Fruit fly (Drosophila melanogaster): ENCODE data around the gene mts.

The mts gene

DNA sequence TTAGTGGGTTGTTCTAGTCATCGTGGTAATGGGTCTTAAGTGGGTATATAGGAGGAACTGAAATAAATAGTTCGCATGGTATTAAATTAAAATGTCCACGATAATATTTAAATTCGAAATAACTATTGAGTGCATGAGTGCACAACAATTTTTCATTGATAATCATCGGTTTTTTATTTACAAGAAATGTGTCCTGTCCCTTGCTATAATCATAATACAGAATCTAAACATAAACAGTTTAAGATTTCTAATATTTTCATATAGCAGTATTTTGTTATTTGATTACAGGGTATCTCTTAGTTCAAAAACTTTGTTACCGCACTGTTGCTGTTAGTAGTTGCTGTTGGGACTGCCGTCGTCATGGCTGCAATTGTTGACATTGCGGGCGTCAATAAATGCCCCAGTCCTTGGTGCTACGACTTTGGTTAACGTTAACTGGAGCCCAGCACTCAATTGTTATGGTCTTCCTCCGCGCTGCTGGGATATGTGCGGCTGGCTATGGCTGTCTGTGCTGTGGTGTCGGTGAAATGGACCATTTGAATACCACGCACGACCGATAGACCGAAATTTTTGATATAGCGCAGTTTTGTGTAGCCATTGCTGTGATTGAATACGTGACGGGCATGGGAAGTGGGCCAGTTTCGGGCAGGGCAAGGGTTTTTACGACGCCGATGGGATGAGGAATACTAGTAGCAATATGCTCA, 44.5 kb downstream of the mts start:
- TF ChIP-seq CG4318 (GFP tag; optimal IDR thresholded peaks at IDR 0.05): peak; percentile 41
- peak; percentile 16 for TF ChIP-seq pdm3 (GFP tag; optimal IDR thresholded peaks at IDR 0.05)
- TF ChIP-seq dsx (GFP tag; optimal IDR thresholded peaks at IDR 0.05; ENCODE audit: poor library complexity, severe bottlenecking): peak; percentile 6
- no peak for TF ChIP-seq Lpt (GFP tag; optimal IDR thresholded peaks at IDR 0.05)
- TF ChIP-seq CG32006 (GFP tag; optimal IDR thresholded peaks at IDR 0.05): peak; percentile 67
- TF ChIP-seq fd85E (GFP tag; optimal IDR thresholded peaks at IDR 0.05): no peak
- peak; percentile 32 for TF ChIP-seq CG10631 (GFP tag; optimal IDR thresholded peaks at IDR 0.05)
- no peak for TF ChIP-seq CG9139 (GFP tag; optimal IDR thresholded peaks at IDR 0.05)
- peak; percentile 27 for TF ChIP-seq acj6 (GFP tag; optimal IDR thresholded peaks at IDR 0.05)
- TF ChIP-seq CG8119 (GFP tag; IDR thresholded peaks at IDR 0.05): peak; percentile 26; the same call in 1 of the 3 replicates
- peak; percentile 45 for TF ChIP-seq Hr4 (GFP tag; optimal IDR thresholded peaks at IDR 0.05)
- TF ChIP-seq CG6163 (GFP tag; IDR thresholded peaks at IDR 0.05): 0 out of 3 replicates have a peak, but pooled peaks have one; percentile 26
- TF ChIP-seq OdsH (GFP tag; optimal IDR thresholded peaks at IDR 0.05): peak; percentile 36
- TF ChIP-seq CG11294 (GFP tag; IDR thresholded peaks at IDR 0.05): no peak
- no peak for TF ChIP-seq Eip75B (GFP tag; optimal IDR thresholded peaks at IDR 0.05)
- peak; percentile 41; the same call in 1 of the 2 replicates for TF ChIP-seq CG15336 (GFP tag; IDR thresholded peaks at IDR 0.05)
- peak; percentile 6 for TF ChIP-seq Sox14 (GFP tag; optimal IDR thresholded peaks at IDR 0.05)
- no peak for TF ChIP-seq CG8632 (GFP tag; optimal IDR thresholded peaks at IDR 0.05)
- TF ChIP-seq CG6276 (GFP tag; optimal IDR thresholded peaks at IDR 0.05): peak; percentile 3
- TF ChIP-seq dac (GFP tag; optimal IDR thresholded peaks at IDR 0.05): no peak
- no peak for TF ChIP-seq cyc (GFP tag; optimal IDR thresholded peaks at IDR 0.05)
- no peak for TF ChIP-seq topi (GFP tag; optimal IDR thresholded peaks at IDR 0.05)
- peak in 1 of 2 experiments; percentile 28 for TF ChIP-seq salr (GFP tag; optimal IDR thresholded peaks at IDR 0.05)
- peak; percentile 21 for TF ChIP-seq achi (GFP tag; optimal IDR thresholded peaks at IDR 0.05)
- peak; percentile 69 for TF ChIP-seq Eip78C (GFP tag)

DNA sequence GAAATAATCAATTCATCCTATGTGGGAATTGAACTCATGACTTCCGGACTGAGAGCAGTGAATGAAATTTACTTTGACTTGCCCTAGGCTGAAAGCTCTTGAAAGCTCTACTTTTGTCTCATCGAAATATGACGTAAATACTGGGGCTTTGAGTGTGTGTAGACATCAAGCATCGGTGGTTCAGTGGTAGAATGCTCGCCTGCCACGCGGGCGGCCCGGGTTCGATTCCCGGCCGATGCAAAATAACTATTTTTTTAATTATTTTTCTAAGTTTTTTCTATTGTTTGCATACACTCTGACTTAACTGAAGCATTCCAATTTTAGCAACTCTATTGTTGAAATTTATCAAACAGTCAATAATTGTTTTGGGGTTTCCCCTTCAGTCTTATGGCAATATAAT, 45.2 kb downstream of the mts start:
- TF ChIP-seq Ets96B (tag; optimal IDR thresholded peaks at IDR 0.05): no peak
- TF ChIP-seq Smox (GFP tag; optimal IDR thresholded peaks at IDR 0.05): no peak
- TF ChIP-seq CG6854 (GFP tag; optimal IDR thresholded peaks at IDR 0.05): no peak
- no peak for TF ChIP-seq CG10631 (GFP tag; optimal IDR thresholded peaks at IDR 0.05)
- no peak for TF ChIP-seq CG6792 (GFP tag; optimal IDR thresholded peaks at IDR 0.05)
- TF ChIP-seq Blimp-1 (GFP tag; optimal IDR thresholded peaks at IDR 0.05): no peak
- no peak for TF ChIP-seq CG15336 (GFP tag; IDR thresholded peaks at IDR 0.05)

DNA sequence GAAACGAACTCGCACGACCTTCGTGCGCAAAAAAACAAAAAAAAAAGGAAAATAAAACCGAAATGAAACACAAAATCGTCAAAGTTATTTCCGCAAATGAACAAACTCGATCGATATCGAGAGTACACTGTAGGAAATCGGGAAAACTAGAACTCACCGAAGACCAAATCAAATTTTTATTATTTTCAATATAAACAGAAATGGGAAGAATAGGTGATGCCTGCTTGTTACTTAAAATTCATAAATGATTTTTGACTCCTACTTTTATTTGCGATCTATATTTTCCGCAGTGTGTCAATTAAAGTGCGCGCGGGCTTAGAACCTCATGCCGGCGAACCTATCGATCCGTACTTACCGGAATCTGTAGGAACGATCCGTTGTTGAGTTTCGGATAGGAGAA, 48.2 kb downstream of the mts start:
- TF ChIP-seq CG7368 (GFP tag; optimal IDR thresholded peaks at IDR 0.05) (peak; percentile 2), CG11294 (GFP tag; IDR thresholded peaks at IDR 0.05) (no peak), CG3919 (GFP tag; optimal IDR thresholded peaks at IDR 0.05) (peak; percentile 55), CG11762 (GFP tag; optimal IDR thresholded peaks at IDR 0.05; ENCODE audit: insufficient read depth) (peak; percentile 17), pdm3 (GFP tag; optimal IDR thresholded peaks at IDR 0.05) (peak; percentile 37), CG6808 (GFP tag; optimal IDR thresholded peaks at IDR 0.05) (peak; percentile 12), svp (GFP tag) (peak; percentile 73), achi (GFP tag; optimal IDR thresholded peaks at IDR 0.05) (peak; percentile 37), CG3032 (tag; optimal IDR thresholded peaks at IDR 0.05) (peak; percentile 35), CG31627 (GFP tag; optimal IDR thresholded peaks at IDR 0.05) (peak; percentile 34), Hr39 (GFP tag; optimal IDR thresholded peaks at IDR 0.05) (peak; percentile 40), OdsH (GFP tag; optimal IDR thresholded peaks at IDR 0.05) (peak; percentile 42), CG8119 (GFP tag; IDR thresholded peaks at IDR 0.05) (no peak), esn (GFP tag; optimal IDR thresholded peaks at IDR 0.05) (peak; percentile 57), topi (GFP tag; optimal IDR thresholded peaks at IDR 0.05) (peak; percentile 51), ss (GFP tag; optimal IDR thresholded peaks at IDR 0.05) (peak in 1 of 2 experiments; percentile 16), CG10669 (GFP tag; optimal IDR thresholded peaks at IDR 0.05) (peak; percentile 15), Smox (GFP tag; optimal IDR thresholded peaks at IDR 0.05) (peak; percentile 37), CG8632 (GFP tag; optimal IDR thresholded peaks at IDR 0.05) (peak; percentile 50), CG4318 (GFP tag; optimal IDR thresholded peaks at IDR 0.05) (no peak), CG34406 (GFP tag; optimal IDR thresholded peaks at IDR 0.05) (peak; percentile 30), dac (GFP tag; optimal IDR thresholded peaks at IDR 0.05) (no peak), lz (GFP tag; optimal IDR thresholded peaks at IDR 0.05) (peak; percentile 44), Ets96B (tag; optimal IDR thresholded peaks at IDR 0.05) (peak; percentile 17), CG10631 (GFP tag; optimal IDR thresholded peaks at IDR 0.05) (peak; percentile 35), CG6792 (GFP tag; optimal IDR thresholded peaks at IDR 0.05) (peak; percentile 20), Met (GFP tag; optimal IDR thresholded peaks at IDR 0.05) (peak; percentile 55), Eip78C (GFP tag) (peak; percentile 79), CG6276 (GFP tag; optimal IDR thresholded peaks at IDR 0.05) (no peak), spab (GFP tag; optimal IDR thresholded peaks at IDR 0.05) (no peak), CG6163 (GFP tag; IDR thresholded peaks at IDR 0.05) (peak; percentile 68; the same call in 2 of the 3 replicates)
